Fruit fly (Drosophila melanogaster): ENCODE data around the gene Aladin.

Gene Aladin

dm6 chrX:9243417-9243884 lies 29.8 kb upstream of the Aladin start, which contains the start of the genes mxc and Larp7:
TSS of gene mxc (minus strand) at chrX:9243467.
TSS of gene Larp7 (plus strand) at chrX:9243817.
- no peak for TF ChIP-seq CG7368 (GFP tag; optimal IDR thresholded peaks at IDR 0.05)
- no peak for TF ChIP-seq CG16779 (tag; optimal IDR thresholded peaks at IDR 0.05)
- no peak for TF ChIP-seq Sox14 (GFP tag; optimal IDR thresholded peaks at IDR 0.05)
- peak; percentile 39 for TF ChIP-seq CG6792 (GFP tag; optimal IDR thresholded peaks at IDR 0.05)
- peak; percentile 40 for TF ChIP-seq Sox15 (GFP tag; optimal IDR thresholded peaks at IDR 0.05)
- TF ChIP-seq CG6163 (GFP tag; IDR thresholded peaks at IDR 0.05), result no peak
- peak; percentile 71 for TF ChIP-seq cyc (GFP tag; optimal IDR thresholded peaks at IDR 0.05)
- peak; percentile 85 for TF ChIP-seq lz (GFP tag; optimal IDR thresholded peaks at IDR 0.05)
- TF ChIP-seq CG15336 (GFP tag; IDR thresholded peaks at IDR 0.05), result 0 out of 2 replicates have a peak, but pooled peaks have one; percentile 33
- no peak for TF ChIP-seq CG11762 (GFP tag; optimal IDR thresholded peaks at IDR 0.05; ENCODE audit: insufficient read depth)
- TF ChIP-seq CG3919 (GFP tag; optimal IDR thresholded peaks at IDR 0.05), result no peak
- peak; percentile 38 for TF ChIP-seq CG34406 (GFP tag; optimal IDR thresholded peaks at IDR 0.05)
- peak; percentile 76 for TF ChIP-seq CG31627 (GFP tag; optimal IDR thresholded peaks at IDR 0.05)
- peak; percentile 40 for TF ChIP-seq Gug (GFP tag; IDR thresholded peaks at IDR 0.05)
- no peak for TF ChIP-seq fd85E (GFP tag; optimal IDR thresholded peaks at IDR 0.05)
- TF ChIP-seq CG3032 (tag; optimal IDR thresholded peaks at IDR 0.05), result peak; percentile 65
- TF ChIP-seq Ets96B (tag; optimal IDR thresholded peaks at IDR 0.05), result peak; percentile 39
- TF ChIP-seq Hr38 (GFP tag; optimal IDR thresholded peaks at IDR 0.05), result no peak
- 0 out of 2 replicates have a peak, but pooled peaks have one; percentile 35 for TF ChIP-seq CG11294 (GFP tag; IDR thresholded peaks at IDR 0.05)
- no peak for TF ChIP-seq achi (GFP tag; optimal IDR thresholded peaks at IDR 0.05)
- TF ChIP-seq CG6276 (GFP tag; optimal IDR thresholded peaks at IDR 0.05), result no peak
- TF ChIP-seq Smox (GFP tag; optimal IDR thresholded peaks at IDR 0.05), result no peak
- TF ChIP-seq Hr4 (GFP tag; optimal IDR thresholded peaks at IDR 0.05), result no peak
- peak; percentile 77 for TF ChIP-seq Hr39 (GFP tag; optimal IDR thresholded peaks at IDR 0.05)
- TF ChIP-seq CG11902 (GFP tag; optimal IDR thresholded peaks at IDR 0.05), result peak; percentile 45
- TF ChIP-seq esn (GFP tag; optimal IDR thresholded peaks at IDR 0.05), result peak; percentile 65
- peak; percentile 82 for TF ChIP-seq svp (GFP tag)
- TF ChIP-seq CG1621 (tag; optimal IDR thresholded peaks at IDR 0.05), result no peak
- no peak for TF ChIP-seq Lpt (GFP tag; optimal IDR thresholded peaks at IDR 0.05)
- TF ChIP-seq CG9139 (GFP tag; optimal IDR thresholded peaks at IDR 0.05), result no peak
- TF ChIP-seq fd59A (GFP tag; optimal IDR thresholded peaks at IDR 0.05), result peak; percentile 20
- TF ChIP-seq CG8319 (GFP tag; optimal IDR thresholded peaks at IDR 0.05), result no peak
- TF ChIP-seq CG6854 (GFP tag; optimal IDR thresholded peaks at IDR 0.05), result no peak

- TF ChIP-seq fkh (GFP tag; optimal IDR thresholded peaks at IDR 0.05) (no peak), esn (GFP tag; optimal IDR thresholded peaks at IDR 0.05) (no peak), lz (GFP tag; optimal IDR thresholded peaks at IDR 0.05) (no peak), CG9139 (GFP tag; optimal IDR thresholded peaks at IDR 0.05) (no peak), Eip78C (GFP tag) (peak; percentile 59), Sox14 (GFP tag; optimal IDR thresholded peaks at IDR 0.05) (peak; percentile 7), svp (GFP tag) (peak; percentile 11)
Measured at dm6 chrX:9247171-9247783, 25.9 kb upstream of the Aladin start, which contains the start of the genes amx and Dsor1. TSS of gene amx (minus strand) at chrX:9247336. TSS of gene Dsor1 (plus strand) at chrX:9247342.

- TF ChIP-seq Met (GFP tag; optimal IDR thresholded peaks at IDR 0.05) (peak; percentile 60), lz (GFP tag; optimal IDR thresholded peaks at IDR 0.05) (peak; percentile 61), Hr39 (GFP tag; optimal IDR thresholded peaks at IDR 0.05) (peak; percentile 20), CG15336 (GFP tag; IDR thresholded peaks at IDR 0.05) (peak; percentile 61; the same call in 1 of the 2 replicates), CG31627 (GFP tag; optimal IDR thresholded peaks at IDR 0.05) (peak; percentile 13), net (GFP tag; optimal IDR thresholded peaks at IDR 0.05) (peak; percentile 45), svp (GFP tag) (peak; percentile 70), CG34406 (GFP tag; optimal IDR thresholded peaks at IDR 0.05) (peak; percentile 56), CG32006 (GFP tag; optimal IDR thresholded peaks at IDR 0.05) (peak; percentile 62), fkh (GFP tag; optimal IDR thresholded peaks at IDR 0.05) (no peak), vri (GFP tag; optimal IDR thresholded peaks at IDR 0.05) (no peak), esn (GFP tag; optimal IDR thresholded peaks at IDR 0.05) (peak; percentile 62), OdsH (GFP tag; optimal IDR thresholded peaks at IDR 0.05) (peak; percentile 58), CG3032 (tag; optimal IDR thresholded peaks at IDR 0.05) (peak; percentile 24), fd85E (GFP tag; optimal IDR thresholded peaks at IDR 0.05) (no peak), cyc (GFP tag; optimal IDR thresholded peaks at IDR 0.05) (peak; percentile 13), pdm3 (GFP tag; optimal IDR thresholded peaks at IDR 0.05) (peak; percentile 9), eg (GFP tag; IDR thresholded peaks at IDR 0.05) (peak; percentile 61; the same call in 2 of the 3 replicates), Sox102F (GFP tag; optimal IDR thresholded peaks at IDR 0.05) (no peak), dsx (GFP tag; optimal IDR thresholded peaks at IDR 0.05; ENCODE audit: poor library complexity, severe bottlenecking) (peak; percentile 24), CG6808 (GFP tag; optimal IDR thresholded peaks at IDR 0.05) (peak; percentile 43), CG11762 (GFP tag; optimal IDR thresholded peaks at IDR 0.05; ENCODE audit: insufficient read depth) (peak; percentile 2), Eip78C (GFP tag) (peak; percentile 79), fd59A (GFP tag; optimal IDR thresholded peaks at IDR 0.05) (no peak), Eip75B (GFP tag; optimal IDR thresholded peaks at IDR 0.05) (peak; percentile 48)
Measured at dm6 chrX:9248040-9248439, 25.2 kb upstream of the Aladin start.

Data from whole organism, prepupa.